Fruit fly (Drosophila melanogaster): Measurements from ENCODE around the gene ifc.

The ifc gene

DNA sequence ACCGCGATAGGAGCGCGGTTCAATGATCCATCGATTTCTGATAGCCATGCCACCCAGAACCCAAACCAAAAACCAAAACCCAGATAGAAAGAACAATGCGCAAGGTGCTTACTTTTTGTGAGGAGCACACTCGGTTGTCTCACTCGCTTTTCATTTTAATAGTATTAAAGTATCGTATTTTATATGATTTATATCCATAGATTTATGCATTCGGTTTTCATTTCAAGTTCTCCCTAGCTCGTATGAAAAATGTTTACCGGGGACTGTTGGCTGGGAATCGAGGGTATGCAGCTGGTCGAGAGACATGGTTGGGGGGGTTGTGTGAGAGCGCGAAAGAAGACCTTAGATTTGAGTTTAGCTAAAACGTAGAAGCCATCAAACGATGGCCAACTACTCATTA is 14.1 kb upstream of the ifc start (continued):
- no peak; the same call in 1 of the 2 replicates for TF ChIP-seq ara (GFP tag; IDR thresholded peaks at IDR 0.05)
- TF ChIP-seq CG17328 (GFP tag; IDR thresholded peaks at IDR 0.05), result peak; percentile 41; the same call in 1 of the 2 replicates
- no peak for TF ChIP-seq Hr3 (GFP tag; optimal IDR thresholded peaks at IDR 0.05)
- TF ChIP-seq CoRest (tag; optimal IDR thresholded peaks at IDR 0.05), result no peak
- peak; percentile 37; the same call in 1 of the 2 replicates for TF ChIP-seq ssp (GFP tag; IDR thresholded peaks at IDR 0.05)
- no peak for TF ChIP-seq CG9817 (tag; optimal IDR thresholded peaks at IDR 0.05)
- TF ChIP-seq chif (GFP tag; optimal IDR thresholded peaks at IDR 0.05), result peak in 1 of 2 experiments; percentile 40
- peak; percentile 53; the same call in 1 of the 2 replicates for TF ChIP-seq CG11696 (GFP tag; IDR thresholded peaks at IDR 0.05)
- TF ChIP-seq al (GFP tag; IDR thresholded peaks at IDR 0.05), result peak; percentile 56; the same call in 1 of the 2 replicates
- no peak for TF ChIP-seq CG7271 (tag; optimal IDR thresholded peaks at IDR 0.05)
- no peak for TF ChIP-seq Hr39 (optimal IDR thresholded peaks at IDR 0.05)
- no peak for TF ChIP-seq Vsx1 (GFP tag; optimal IDR thresholded peaks at IDR 0.05)
- no peak for TF ChIP-seq tx (GFP tag; optimal IDR thresholded peaks at IDR 0.05)
- TF ChIP-seq fd3F (GFP tag; optimal IDR thresholded peaks at IDR 0.05), result peak; percentile 42
- TF ChIP-seq Dfd (GFP tag; optimal IDR thresholded peaks at IDR 0.05), result no peak
- no peak for TF ChIP-seq C15 (GFP tag; IDR thresholded peaks at IDR 0.05)
- TF ChIP-seq CG18262 (tag; optimal IDR thresholded peaks at IDR 0.05), result peak; percentile 5
- TF ChIP-seq bcd (GFP tag; optimal IDR thresholded peaks at IDR 0.05), result peak; percentile 29
- no peak for TF ChIP-seq amos (GFP tag; IDR thresholded peaks at IDR 0.05; ENCODE audit: partially characterized antibody)
- TF ChIP-seq Blimp-1 (GFP tag; optimal IDR thresholded peaks at IDR 0.05), result peak; percentile 43
- no peak for TF ChIP-seq CG4707 (GFP tag; optimal IDR thresholded peaks at IDR 0.05)
- TF ChIP-seq CG8281 (tag; optimal IDR thresholded peaks at IDR 0.05), result no peak
- TF ChIP-seq Chrac-16 (GFP tag; optimal IDR thresholded peaks at IDR 0.05), result peak; percentile 4
- no peak for TF ChIP-seq prd (optimal IDR thresholded peaks at IDR 0.05)
- TF ChIP-seq prd (GFP tag; IDR thresholded peaks at IDR 0.05), result peak; percentile 61
- TF ChIP-seq CG2712 (tag; optimal IDR thresholded peaks at IDR 0.05), result peak; percentile 15
- TF ChIP-seq CG12769 (tag; optimal IDR thresholded peaks at IDR 0.05), result peak; percentile 44
- no peak for TF ChIP-seq Adf1 (GFP tag; IDR thresholded peaks at IDR 0.05)
- TF ChIP-seq CG9932 (GFP tag; IDR thresholded peaks at IDR 0.05), result peak; percentile 57
- TF ChIP-seq HmgZ (tag; optimal IDR thresholded peaks at IDR 0.05), result peak; percentile 17
- peak; percentile 56; the same call in 2 of the 3 replicates for TF ChIP-seq Dbx (GFP tag; IDR thresholded peaks at IDR 0.05)
- TF ChIP-seq CG14014 (GFP tag; IDR thresholded peaks at IDR 0.05), result no peak
- no peak for TF ChIP-seq stc (GFP tag; IDR thresholded peaks at IDR 0.05)
- TF ChIP-seq CG5245 (GFP tag; optimal IDR thresholded peaks at IDR 0.05), result no peak
- TF ChIP-seq Ravus (GFP tag; IDR thresholded peaks at IDR 0.05), result no peak
- peak; percentile 43 for TF ChIP-seq CG11504 (tag; optimal IDR thresholded peaks at IDR 0.05)
- TF ChIP-seq pzg (GFP tag; optimal IDR thresholded peaks at IDR 0.05), result no peak
- TF ChIP-seq CG7928 (GFP tag; optimal IDR thresholded peaks at IDR 0.05), result no peak
- TF ChIP-seq psq (GFP tag; optimal IDR thresholded peaks at IDR 0.05), result no peak
- TF ChIP-seq CG7786 (GFP tag; optimal IDR thresholded peaks at IDR 0.05), result no peak
- TF ChIP-seq dm (GFP tag; optimal IDR thresholded peaks at IDR 0.05), result no peak
- TF ChIP-seq CG8290 (GFP tag; optimal IDR thresholded peaks at IDR 0.05), result no peak
- TF ChIP-seq CG8290 (tag; optimal IDR thresholded peaks at IDR 0.05), result peak in 1 of 2 experiments; percentile 60
- no peak; the same call in 1 of the 2 replicates for TF ChIP-seq GATAe (GFP tag; conservative IDR thresholded peaks at IDR 0.05)

All from whole organism, embryonic.